Worm (Caenorhabditis elegans): Measurements from ENCODE around the gene psme-3.

ce11 chrIII:11582569-11582968 is 14.6 kb downstream of the psme-3 start:
- TF ChIP-seq ama-1 (optimal IDR thresholded peaks at IDR 0.05) (no peak), mdl-1 (tag; optimal IDR thresholded peaks at IDR 0.05) (no peak), pax-3 (tag; optimal IDR thresholded peaks at IDR 0.05) (no peak), hlh-4 (tag; optimal IDR thresholded peaks at IDR 0.05) (no peak), nhr-85 (tag) (no peak), sup-37 (GFP tag; optimal IDR thresholded peaks at IDR 0.05) (no peak), pqm-1 (tag; optimal IDR thresholded peaks at IDR 0.05) (no peak)
